Worm (Caenorhabditis elegans): ENCODE results near the gene nhr-57.

Gene nhr-57

DNA sequence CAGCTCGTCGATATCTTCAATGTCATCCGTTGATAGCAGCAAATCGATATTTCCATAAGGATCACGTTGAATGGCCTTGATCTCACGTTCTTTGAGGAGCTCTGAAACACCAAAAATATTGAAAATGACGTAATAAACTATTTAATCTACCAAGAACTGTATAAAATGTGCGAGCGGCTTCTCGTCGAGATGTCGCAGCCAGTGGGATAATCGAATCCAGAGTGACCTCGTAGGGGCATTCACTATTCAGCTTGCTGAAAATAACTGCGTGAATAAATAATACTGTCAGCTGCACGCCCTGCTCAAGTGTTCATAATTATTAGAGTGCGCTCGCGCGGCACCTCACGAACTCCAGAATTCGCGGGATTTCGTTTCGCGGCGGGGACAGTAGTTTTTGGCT lies 38.4 kb downstream of the nhr-57 start, which contains the start of gene Y45G5AM.7:
Y45G5AM.7 (minus strand) TSS at position 101 of the 400 bp plus-strand sequence.
- TF ChIP-seq zip-8 (tag; optimal IDR thresholded peaks at IDR 0.05) = peak; percentile 21
- no peak for TF ChIP-seq ceh-39 (tag; optimal IDR thresholded peaks at IDR 0.05)
- TF ChIP-seq lin-32 (GFP tag; optimal IDR thresholded peaks at IDR 0.05) = no peak
- no peak for TF ChIP-seq lin-13 (tag; optimal IDR thresholded peaks at IDR 0.05)
- TF ChIP-seq mls-2 (tag; optimal IDR thresholded peaks at IDR 0.05) = no peak
- TF ChIP-seq sptf-1 (tag; optimal IDR thresholded peaks at IDR 0.05) = no peak

DNA sequence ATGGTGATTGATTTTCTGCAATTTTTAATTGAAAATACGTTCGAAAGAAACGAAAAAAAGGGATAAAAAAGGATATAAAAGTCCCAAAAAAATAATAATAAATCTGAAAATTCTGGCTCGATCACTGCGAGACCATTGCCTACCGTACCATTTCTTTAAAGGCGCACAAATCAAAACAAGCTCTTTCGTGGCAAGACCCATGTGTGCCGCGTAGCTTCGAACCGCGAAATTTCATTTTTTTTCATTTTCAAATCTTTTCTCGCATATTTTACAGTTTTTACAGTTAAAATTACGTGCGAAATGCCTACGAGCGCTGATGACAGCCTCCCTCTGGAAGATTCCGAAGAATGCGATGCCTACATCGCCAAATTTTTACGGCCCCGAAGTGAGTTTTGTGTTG lies 43.9 kb downstream of the nhr-57 start, which contains the start of the genes coh-4 and pid-5:
coh-4 (minus strand) TSS at position 17 of the 400 bp plus-strand sequence.
pid-5 (plus strand) TSS at position 259 of the 400 bp plus-strand sequence.
- TF ChIP-seq elt-1 (tag; optimal IDR thresholded peaks at IDR 0.05; ENCODE audit: borderline replicate concordance, insufficient read depth) (no peak), unc-39 (tag; optimal IDR thresholded peaks at IDR 0.05) (no peak), unc-120 (tag; optimal IDR thresholded peaks at IDR 0.05; ENCODE audit: poor library complexity, severe bottlenecking) (no peak), ceh-83 (GFP tag; optimal IDR thresholded peaks at IDR 0.05) (no peak), sem-2 (GFP tag; optimal IDR thresholded peaks at IDR 0.05) (no peak), zip-8 (tag; optimal IDR thresholded peaks at IDR 0.05) (no peak), nhr-12 (tag; optimal IDR thresholded peaks at IDR 0.05) (no peak), mep-1 (tag; optimal IDR thresholded peaks at IDR 0.05) (no peak), blmp-1 (tag; optimal IDR thresholded peaks at IDR 0.05) (no peak), nhr-76 (tag; optimal IDR thresholded peaks at IDR 0.05) (no peak), drap-1 (GFP tag; optimal IDR thresholded peaks at IDR 0.05) (no peak), nhr-237 (tag; optimal IDR thresholded peaks at IDR 0.05) (no peak), ceh-39 (tag; optimal IDR thresholded peaks at IDR 0.05) (no peak), mls-2 (tag; optimal IDR thresholded peaks at IDR 0.05) (no peak), nhr-28 (tag; optimal IDR thresholded peaks at IDR 0.05) (no peak), flh-1 (GFP tag; optimal IDR thresholded peaks at IDR 0.05) (no peak), cnd-1 (tag; optimal IDR thresholded peaks at IDR 0.05) (no peak)

DNA sequence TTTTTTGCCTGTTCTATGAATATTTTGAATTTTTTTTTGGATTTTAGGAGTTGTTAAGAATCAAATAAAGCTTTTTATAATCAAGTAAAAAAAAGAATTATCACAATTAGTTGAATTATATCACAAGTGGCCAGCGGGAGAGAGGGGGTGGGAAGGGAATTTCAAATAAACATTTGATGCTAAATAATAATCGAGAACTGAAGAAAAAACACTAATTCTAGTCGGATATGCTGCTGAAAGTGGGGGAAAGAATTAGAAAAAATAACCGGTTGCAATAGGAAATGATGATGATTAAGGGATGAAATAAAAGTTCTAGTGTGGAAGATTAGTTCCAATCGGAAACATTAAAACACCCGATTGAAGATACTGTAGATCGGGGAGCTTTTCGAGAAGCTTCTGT lies 49.6 kb downstream of the nhr-57 start:
- TF ChIP-seq pha-4 (tag; optimal IDR thresholded peaks at IDR 0.05) (no peak), mep-1 (tag; optimal IDR thresholded peaks at IDR 0.05) (no peak), zip-8 (tag; optimal IDR thresholded peaks at IDR 0.05) (no peak), nhr-76 (tag; optimal IDR thresholded peaks at IDR 0.05) (no peak), elt-3 (tag; optimal IDR thresholded peaks at IDR 0.05) (no peak), elt-1 (tag; optimal IDR thresholded peaks at IDR 0.05; ENCODE audit: borderline replicate concordance, insufficient read depth) (no peak), M03D4.4 (tag; optimal IDR thresholded peaks at IDR 0.05) (no peak), lsy-2 (tag; optimal IDR thresholded peaks at IDR 0.05) (no peak), tbx-8 (GFP tag; optimal IDR thresholded peaks at IDR 0.05) (no peak), snpc-4 (tag; optimal IDR thresholded peaks at IDR 0.05) (no peak), nhr-237 (tag; optimal IDR thresholded peaks at IDR 0.05) (no peak), mab-5 (tag; optimal IDR thresholded peaks at IDR 0.05) (no peak), mls-2 (tag; optimal IDR thresholded peaks at IDR 0.05) (no peak), nhr-28 (tag; optimal IDR thresholded peaks at IDR 0.05) (no peak), unc-39 (tag; optimal IDR thresholded peaks at IDR 0.05) (no peak), nhr-2 (tag; optimal IDR thresholded peaks at IDR 0.05) (no peak), blmp-1 (tag; optimal IDR thresholded peaks at IDR 0.05) (no peak), unc-62 (GFP tag; optimal IDR thresholded peaks at IDR 0.05) (no peak), ham-2 (GFP tag; optimal IDR thresholded peaks at IDR 0.05) (no peak)

DNA sequence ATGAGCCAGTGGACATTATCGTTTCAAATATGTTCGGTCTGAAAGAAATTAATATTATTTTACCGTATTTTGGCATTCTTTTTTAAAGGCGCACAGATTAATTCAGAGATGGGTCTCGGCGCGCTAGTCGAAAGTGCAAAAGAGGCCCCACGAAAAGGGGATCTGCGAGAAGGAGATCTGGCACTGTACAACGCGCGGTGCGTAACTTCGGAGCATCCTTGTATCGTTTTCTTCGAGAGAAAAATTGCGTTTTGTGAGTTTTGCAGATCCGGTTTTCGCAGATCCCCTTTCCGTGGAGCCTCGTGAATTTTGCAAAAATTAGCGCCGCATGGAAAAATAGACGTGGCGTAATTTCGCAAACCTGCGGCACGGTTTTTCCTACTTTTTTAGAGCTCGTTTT lies 50.0 kb downstream of the nhr-57 start:
- TF ChIP-seq lin-32 (GFP tag; optimal IDR thresholded peaks at IDR 0.05) (peak; percentile 20), mab-5 (tag; optimal IDR thresholded peaks at IDR 0.05) (no peak), cnd-1 (tag; optimal IDR thresholded peaks at IDR 0.05) (peak; percentile 45), sptf-1 (tag; optimal IDR thresholded peaks at IDR 0.05) (peak; percentile 2)

DNA sequence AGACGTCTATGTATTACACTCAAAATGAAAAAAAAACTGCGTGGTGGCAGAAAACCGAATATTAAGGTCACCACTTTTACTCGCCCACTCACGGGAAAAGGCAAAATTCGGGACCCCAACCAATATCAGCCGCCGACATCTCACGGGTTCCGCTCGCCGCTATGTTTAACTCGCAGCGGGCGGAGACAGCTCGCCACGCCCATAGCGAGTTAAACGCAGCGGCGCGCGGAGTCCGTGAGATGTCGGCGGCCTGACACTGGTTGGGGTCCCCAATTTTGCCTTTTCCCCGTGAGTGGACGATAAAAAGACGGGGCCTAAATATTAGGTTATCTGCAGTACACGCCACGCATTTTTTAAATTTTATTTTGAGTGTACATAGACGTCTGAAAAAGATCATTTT lies 50.9 kb downstream of the nhr-57 start:
- TF ChIP-seq ham-2 (GFP tag; optimal IDR thresholded peaks at IDR 0.05) (no peak), ceh-39 (tag; optimal IDR thresholded peaks at IDR 0.05) (no peak), pha-4 (tag; optimal IDR thresholded peaks at IDR 0.05) (no peak), flh-1 (GFP tag; optimal IDR thresholded peaks at IDR 0.05) (no peak), sptf-1 (tag; optimal IDR thresholded peaks at IDR 0.05) (no peak), unc-62 (GFP tag; optimal IDR thresholded peaks at IDR 0.05) (no peak), zip-8 (tag; optimal IDR thresholded peaks at IDR 0.05) (no peak), nhr-12 (tag; optimal IDR thresholded peaks at IDR 0.05) (no peak), tbx-8 (GFP tag; optimal IDR thresholded peaks at IDR 0.05) (no peak), unc-39 (tag; optimal IDR thresholded peaks at IDR 0.05) (no peak), drap-1 (GFP tag; optimal IDR thresholded peaks at IDR 0.05) (no peak), mab-5 (tag; optimal IDR thresholded peaks at IDR 0.05) (no peak), lsy-2 (tag; optimal IDR thresholded peaks at IDR 0.05) (no peak), sem-2 (GFP tag; optimal IDR thresholded peaks at IDR 0.05) (no peak), elt-3 (tag; optimal IDR thresholded peaks at IDR 0.05) (no peak), mls-2 (tag; optimal IDR thresholded peaks at IDR 0.05) (no peak), nhr-2 (tag; optimal IDR thresholded peaks at IDR 0.05) (no peak), snpc-4 (tag; optimal IDR thresholded peaks at IDR 0.05) (no peak), lin-32 (GFP tag; optimal IDR thresholded peaks at IDR 0.05) (no peak), nhr-237 (tag; optimal IDR thresholded peaks at IDR 0.05) (no peak)

Measured in whole organism, mixed stage, embryonic.